Fruit fly (Drosophila melanogaster): ENCODE measurements around the gene CG8509.
A peak's percentile ranks its signal among the peaks of the same experiment; 100 is the strongest.

The CG8509 gene

DNA sequence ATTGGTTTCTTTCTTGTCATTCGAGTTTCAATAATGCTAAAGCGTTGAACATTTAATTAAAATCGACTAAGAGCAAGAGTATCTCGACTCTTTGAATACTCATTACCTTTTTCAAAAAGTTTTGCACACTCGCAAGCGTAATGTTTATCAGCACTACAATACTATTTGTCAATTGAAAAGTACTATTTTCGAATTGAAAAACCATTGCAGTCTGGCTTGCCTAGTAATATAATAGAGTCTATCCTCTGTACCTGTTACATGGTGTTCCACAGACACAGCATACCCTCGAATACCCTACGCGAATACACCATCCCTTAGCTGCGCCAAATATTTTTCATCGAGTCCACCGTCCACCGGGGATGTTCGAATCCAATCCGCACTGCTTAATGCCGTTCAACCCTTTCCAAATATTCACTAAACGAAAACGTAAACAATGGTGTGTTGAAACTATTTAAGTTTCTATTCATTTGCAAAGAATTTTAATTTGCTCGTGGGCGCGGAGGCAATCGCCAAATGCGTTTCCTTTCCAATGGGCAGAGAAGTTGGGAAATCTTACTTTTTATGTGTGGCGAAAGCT lies 9.3 kb downstream of the CG8509 start:
- no peak for TF ChIP-seq CG1620 (GFP tag; optimal IDR thresholded peaks at IDR 0.05)
- TF ChIP-seq toe (GFP tag; optimal IDR thresholded peaks at IDR 0.05): no peak
- no peak for TF ChIP-seq kay (GFP tag; ENCODE audit: borderline replicate concordance)
- no peak for TF ChIP-seq Hr96 (GFP tag; optimal IDR thresholded peaks at IDR 0.05)
- TF ChIP-seq Mnt (GFP tag; optimal IDR thresholded peaks at IDR 0.05): no peak
- TF ChIP-seq cnc (optimal IDR thresholded peaks at IDR 0.05): no peak
- no peak for TF ChIP-seq CG5204 (GFP tag; optimal IDR thresholded peaks at IDR 0.05)
- no peak for TF ChIP-seq CG33017 (tag; optimal IDR thresholded peaks at IDR 0.05)
- TF ChIP-seq CG12768 (GFP tag; optimal IDR thresholded peaks at IDR 0.05): no peak
- TF ChIP-seq bab1 (GFP tag; optimal IDR thresholded peaks at IDR 0.05): no peak

DNA sequence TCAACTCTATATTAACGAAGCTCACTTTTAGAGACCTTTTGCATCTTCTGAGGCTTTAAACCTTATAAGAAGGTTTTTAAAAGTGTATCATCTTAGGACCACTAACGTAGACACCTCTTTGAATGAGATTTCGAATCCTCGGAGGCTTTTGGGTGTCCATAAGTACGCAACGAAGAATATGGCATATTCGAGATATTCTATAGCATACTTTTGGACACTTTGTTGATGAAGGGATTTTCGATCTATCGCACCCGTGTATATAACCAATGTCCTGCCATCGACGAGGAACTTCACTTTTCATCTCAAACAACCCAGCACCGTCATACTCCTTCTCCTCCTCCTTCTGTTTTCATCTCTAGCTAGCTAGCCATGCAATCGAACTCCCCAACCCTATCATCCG lies 13.0 kb downstream of the CG8509 start:
- no peak for TF ChIP-seq tj (GFP tag; optimal IDR thresholded peaks at IDR 0.05)
- no peak for TF ChIP-seq CG11617 (GFP tag; optimal IDR thresholded peaks at IDR 0.05)
- TF ChIP-seq CG12768 (GFP tag; optimal IDR thresholded peaks at IDR 0.05): no peak
- TF ChIP-seq kay (GFP tag; ENCODE audit: borderline replicate concordance): no peak

DNA sequence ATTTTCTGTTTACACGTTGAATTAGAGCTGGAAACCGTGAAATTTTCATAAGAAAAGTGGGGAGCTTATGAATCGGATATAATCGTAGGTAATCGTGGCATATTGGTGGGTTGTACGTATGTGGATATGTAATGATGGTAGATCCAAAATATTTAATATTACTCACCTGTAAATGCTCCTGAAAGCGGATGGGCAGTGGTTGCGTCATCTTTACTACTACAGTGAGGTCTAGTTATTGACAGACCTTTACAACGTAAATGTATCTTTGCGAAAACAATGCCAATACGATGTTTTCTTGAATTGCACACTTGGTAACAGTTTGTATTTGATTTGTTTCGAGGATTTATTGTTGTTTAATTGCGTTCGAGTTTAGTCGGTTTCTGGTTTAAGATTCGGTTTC lies 24.6 kb downstream of the CG8509 start:
- no peak for TF ChIP-seq toe (GFP tag; optimal IDR thresholded peaks at IDR 0.05)
- TF ChIP-seq CG1620 (GFP tag; optimal IDR thresholded peaks at IDR 0.05): no peak
- no peak for TF ChIP-seq Mnt (GFP tag; optimal IDR thresholded peaks at IDR 0.05)
- TF ChIP-seq CG7101 (tag; optimal IDR thresholded peaks at IDR 0.05): no peak
- no peak for TF ChIP-seq tj (GFP tag; optimal IDR thresholded peaks at IDR 0.05)
- no peak for TF ChIP-seq CG5204 (GFP tag; optimal IDR thresholded peaks at IDR 0.05)
- no peak for TF ChIP-seq CG33017 (tag; optimal IDR thresholded peaks at IDR 0.05)
- TF ChIP-seq pad (GFP tag; optimal IDR thresholded peaks at IDR 0.05): no peak
- TF ChIP-seq kay (GFP tag; ENCODE audit: borderline replicate concordance): no peak
- no peak for TF ChIP-seq bab1 (GFP tag; optimal IDR thresholded peaks at IDR 0.05)
- TF ChIP-seq CG7045 (GFP tag; optimal IDR thresholded peaks at IDR 0.05): no peak
- no peak for TF ChIP-seq cnc (optimal IDR thresholded peaks at IDR 0.05)
- TF ChIP-seq CG12768 (GFP tag; optimal IDR thresholded peaks at IDR 0.05): no peak
- TF ChIP-seq CG14711 (tag; optimal IDR thresholded peaks at IDR 0.05): no peak
- TF ChIP-seq Hr96 (GFP tag; optimal IDR thresholded peaks at IDR 0.05): no peak
- TF ChIP-seq ovo (GFP tag; optimal IDR thresholded peaks at IDR 0.05): no peak
- no peak for TF ChIP-seq Crg-1 (GFP tag; optimal IDR thresholded peaks at IDR 0.05)

DNA sequence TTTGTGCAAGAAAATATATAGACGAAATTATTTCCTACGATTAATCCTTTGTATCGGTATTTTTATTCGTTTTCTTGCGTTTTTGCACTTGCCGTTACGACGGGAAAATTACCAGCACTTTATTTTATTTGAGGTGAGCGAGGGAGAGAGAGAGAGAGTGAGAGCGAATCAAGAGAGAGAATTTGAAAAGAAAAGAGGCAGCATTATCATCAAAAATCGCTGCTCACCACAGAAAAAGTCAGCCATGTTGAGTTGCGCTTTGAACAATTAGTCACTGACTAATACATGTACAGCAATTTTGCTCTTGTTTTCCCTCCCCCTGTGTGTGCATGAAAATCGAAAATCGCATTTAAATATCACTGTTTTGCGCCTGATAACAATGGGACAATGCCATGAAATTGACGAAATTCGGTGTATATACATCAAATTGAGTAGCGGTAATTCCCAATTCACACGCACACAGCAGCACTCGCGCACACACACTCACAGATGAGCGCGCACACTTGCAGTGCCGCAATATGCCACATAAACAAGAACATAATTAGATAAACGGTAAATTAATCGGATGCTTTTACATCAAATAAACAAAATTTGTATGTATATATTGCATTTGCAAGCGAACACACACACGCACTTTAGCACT lies 25.4 kb downstream of the CG8509 start:
- TF ChIP-seq CG14711 (tag; optimal IDR thresholded peaks at IDR 0.05) (no peak), CG33017 (tag; optimal IDR thresholded peaks at IDR 0.05) (no peak), CG12768 (GFP tag; optimal IDR thresholded peaks at IDR 0.05) (no peak), Clk (GFP tag; optimal IDR thresholded peaks at IDR 0.05) (no peak), Crg-1 (GFP tag; optimal IDR thresholded peaks at IDR 0.05) (no peak), ovo (GFP tag; optimal IDR thresholded peaks at IDR 0.05) (peak; percentile 29), kay (GFP tag; ENCODE audit: borderline replicate concordance) (peak; percentile 96), CG5204 (GFP tag; optimal IDR thresholded peaks at IDR 0.05) (no peak), tj (GFP tag; optimal IDR thresholded peaks at IDR 0.05) (peak; percentile 80), Mnt (GFP tag; optimal IDR thresholded peaks at IDR 0.05) (peak; percentile 43), CG1620 (GFP tag; optimal IDR thresholded peaks at IDR 0.05) (no peak), toe (GFP tag; optimal IDR thresholded peaks at IDR 0.05) (no peak), cic (GFP tag; optimal IDR thresholded peaks at IDR 0.05) (no peak), CG7101 (tag; optimal IDR thresholded peaks at IDR 0.05) (no peak), Hr96 (GFP tag; optimal IDR thresholded peaks at IDR 0.05) (no peak), pad (GFP tag; optimal IDR thresholded peaks at IDR 0.05) (peak; percentile 74), bab1 (GFP tag; optimal IDR thresholded peaks at IDR 0.05) (no peak), cnc (optimal IDR thresholded peaks at IDR 0.05) (no peak), CG7045 (GFP tag; optimal IDR thresholded peaks at IDR 0.05) (no peak), CG11617 (GFP tag; optimal IDR thresholded peaks at IDR 0.05) (peak; percentile 38)

DNA sequence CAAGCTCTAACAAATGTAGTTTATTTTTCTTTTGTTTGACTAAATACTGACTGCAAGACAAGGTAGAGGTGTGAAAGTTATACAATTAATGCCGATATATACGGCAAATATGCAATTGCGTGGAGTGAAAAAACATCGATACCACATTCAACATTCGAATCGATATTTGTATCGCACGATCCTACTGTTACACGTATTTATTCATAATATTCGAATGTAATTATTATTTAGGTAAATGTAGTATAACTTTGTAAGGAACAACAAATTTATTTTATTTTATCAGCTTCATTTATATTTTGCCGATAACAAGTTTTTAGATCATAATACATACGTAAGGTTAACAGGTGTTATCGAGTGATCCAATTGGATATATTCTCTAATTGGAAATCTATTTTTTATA lies 26.0 kb downstream of the CG8509 start, which contains the start of gene Chc:
TSS of gene Chc (minus strand) at position 98 of the 400 bp plus-strand sequence.
- TF ChIP-seq Mnt (GFP tag; optimal IDR thresholded peaks at IDR 0.05) (peak; percentile 24), pad (GFP tag; optimal IDR thresholded peaks at IDR 0.05) (no peak), CG33017 (tag; optimal IDR thresholded peaks at IDR 0.05) (no peak), Crg-1 (GFP tag; optimal IDR thresholded peaks at IDR 0.05) (no peak), kay (GFP tag; ENCODE audit: borderline replicate concordance) (no peak), cnc (optimal IDR thresholded peaks at IDR 0.05) (no peak), CG7101 (tag; optimal IDR thresholded peaks at IDR 0.05) (peak; percentile 26), ovo (GFP tag; optimal IDR thresholded peaks at IDR 0.05) (no peak), CG7045 (GFP tag; optimal IDR thresholded peaks at IDR 0.05) (no peak), CG5204 (GFP tag; optimal IDR thresholded peaks at IDR 0.05) (no peak), Hr96 (GFP tag; optimal IDR thresholded peaks at IDR 0.05) (no peak), Clk (GFP tag; optimal IDR thresholded peaks at IDR 0.05) (no peak), bab1 (GFP tag; optimal IDR thresholded peaks at IDR 0.05) (peak; percentile 52), toe (GFP tag; optimal IDR thresholded peaks at IDR 0.05) (peak; percentile 2), CG14711 (tag; optimal IDR thresholded peaks at IDR 0.05) (peak; percentile 10), cic (GFP tag; optimal IDR thresholded peaks at IDR 0.05) (no peak), CG1620 (GFP tag; optimal IDR thresholded peaks at IDR 0.05) (peak; percentile 59)

DNA sequence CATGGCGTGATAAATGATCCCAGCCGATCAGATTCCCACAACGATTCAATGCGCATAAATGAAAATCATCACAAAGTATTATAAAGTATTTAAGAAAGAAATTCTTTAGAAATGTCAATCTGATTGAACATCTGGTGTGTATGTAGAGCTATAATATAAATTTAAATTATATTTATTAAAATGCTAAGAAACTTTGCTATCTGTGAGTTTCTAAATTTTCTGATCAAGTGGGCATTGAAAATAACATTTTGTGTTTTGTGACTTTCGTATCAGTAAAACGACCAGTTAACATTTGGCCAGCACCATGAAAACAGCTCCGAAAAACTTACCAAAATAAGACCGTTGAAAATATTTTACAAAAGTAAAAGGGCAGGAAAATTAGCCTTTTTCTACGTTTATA lies 28.2 kb downstream of the CG8509 start, which contains the start of gene CG8565:
TSS of gene CG8565 (plus strand) at position 301 of the 400 bp plus-strand sequence.
- TF ChIP-seq Hr96 (GFP tag; optimal IDR thresholded peaks at IDR 0.05) (no peak), CG7101 (tag; optimal IDR thresholded peaks at IDR 0.05) (no peak), CG12768 (GFP tag; optimal IDR thresholded peaks at IDR 0.05) (no peak), pad (GFP tag; optimal IDR thresholded peaks at IDR 0.05) (no peak), toe (GFP tag; optimal IDR thresholded peaks at IDR 0.05) (no peak), CG7045 (GFP tag; optimal IDR thresholded peaks at IDR 0.05) (no peak), CG1620 (GFP tag; optimal IDR thresholded peaks at IDR 0.05) (no peak), Mnt (GFP tag; optimal IDR thresholded peaks at IDR 0.05) (no peak), cic (GFP tag; optimal IDR thresholded peaks at IDR 0.05) (no peak)
